Fruit fly (Drosophila melanogaster) whole organism, prepupa: ENCODE data around the gene Ufsp2.
A peak's percentile ranks its signal among the peaks of the same experiment; 100 is the strongest.

Experiments
- Blimp-1 ChIP-seq: fragments of 200-800 bp; sonication (Bioruptor generic); optimal IDR thresholded peaks from 3 replicates; lab custom pipeline; 2017; ENCODE audit warnings: missing biosample characterization, missing genetic modification characterization, mild to moderate bottlenecking, moderate library complexity, missing genetic modification reagents
- CG10631 ChIP-seq: fragments of 200-800 bp; sonication (Bioruptor generic); optimal IDR thresholded peaks from 2 replicates; lab custom pipeline; 2016; ENCODE audit warnings: missing biosample characterization, missing genetic modification characterization
- CG10669 ChIP-seq: fragments of 200-800 bp; sonication (Bioruptor generic); optimal IDR thresholded peaks from 3 replicates; lab custom pipeline; 2018; ENCODE audit warnings: missing biosample characterization, mild to moderate bottlenecking, missing genetic modification characterization, moderate library complexity
- CG11762 ChIP-seq: fragments of 200-800 bp; sonication (Bioruptor generic); optimal IDR thresholded peaks from 3 replicates; lab custom pipeline; 2016; ENCODE audit warnings: missing biosample characterization, missing genetic modification characterization; ENCODE audit not compliant: insufficient read depth
- CG11902 ChIP-seq: fragments of 200-800 bp; sonication (Bioruptor generic); optimal IDR thresholded peaks from 3 replicates; lab custom pipeline; 2016; ENCODE audit warnings: missing biosample characterization, missing genetic modification characterization
- CG16779 ChIP-seq: fragments of 200-800 bp; sonication (Bioruptor generic); optimal IDR thresholded peaks from 3 replicates; lab custom pipeline; 2017; ENCODE audit warnings: missing biosample characterization, mild to moderate bottlenecking, missing genetic modification characterization
- CG3032 ChIP-seq: fragments of 200-800 bp; optimal IDR thresholded peaks from 2 replicates; lab custom pipeline; 2019; ENCODE audit warnings: missing biosample characterization, mild to moderate bottlenecking, missing genetic modification characterization, moderate library complexity
- CG31627 ChIP-seq: fragments of 200-800 bp; sonication (Bioruptor generic); optimal IDR thresholded peaks from 3 replicates; lab custom pipeline; 2016; ENCODE audit warnings: missing biosample characterization, missing genetic modification characterization
- CG32006 ChIP-seq: fragments of 200-800 bp; sonication (Bioruptor generic); optimal IDR thresholded peaks from 3 replicates; lab custom pipeline; 2017; ENCODE audit warnings: missing biosample characterization, mild to moderate bottlenecking, missing genetic modification characterization
- CG3919 ChIP-seq: fragments of 200-800 bp; sonication (Bioruptor generic); optimal IDR thresholded peaks from 3 replicates; lab custom pipeline; 2016; ENCODE audit warnings: missing biosample characterization, missing genetic modification characterization
- CG4318 ChIP-seq: fragments of 200-800 bp; sonication (Bioruptor generic); optimal IDR thresholded peaks from 3 replicates; lab custom pipeline; 2017; ENCODE audit warnings: missing biosample characterization, mild to moderate bottlenecking, missing genetic modification characterization
- CG6163 ChIP-seq: fragments of 200-800 bp; sonication (Bioruptor generic); IDR thresholded peaks from 3 replicates; pipeline ENCODE4 v1.3.6; 2022; ENCODE audit warnings: missing biosample characterization, missing genetic modification characterization
- CG6276 ChIP-seq: fragments of 200-800 bp; sonication (Bioruptor generic); optimal IDR thresholded peaks from 2 replicates; lab custom pipeline; 2017; ENCODE audit warnings: missing biosample characterization, mild to moderate bottlenecking, missing genetic modification characterization
- CG6792 ChIP-seq: fragments of 200-800 bp; sonication (Bioruptor generic); optimal IDR thresholded peaks from 3 replicates; lab custom pipeline; 2016; ENCODE audit warnings: missing biosample characterization, missing genetic modification characterization
- CG6808 ChIP-seq: fragments of 200-800 bp; sonication (Bioruptor generic); optimal IDR thresholded peaks from 3 replicates; lab custom pipeline; 2017; ENCODE audit warnings: missing biosample characterization, missing genetic modification characterization, mild to moderate bottlenecking, moderate library complexity, missing genetic modification reagents
- CG8119 ChIP-seq: fragments of 200-800 bp; sonication (Bioruptor generic); IDR thresholded peaks from 3 replicates; pipeline ENCODE4 v1.3.6; 2022; ENCODE audit warnings: missing biosample characterization, missing genetic modification characterization
- CG8319 ChIP-seq: fragments of 200-800 bp; sonication (Bioruptor generic); optimal IDR thresholded peaks from 3 replicates; lab custom pipeline; 2016; ENCODE audit warnings: missing biosample characterization, missing genetic modification characterization
- CG8632 ChIP-seq: fragments of 200-800 bp; sonication (Bioruptor generic); optimal IDR thresholded peaks from 3 replicates; lab custom pipeline; 2016; ENCODE audit warnings: missing biosample characterization, missing genetic modification characterization
- CG9139 ChIP-seq: fragments of 200-800 bp; sonication (Bioruptor generic); optimal IDR thresholded peaks from 3 replicates; lab custom pipeline; 2017; ENCODE audit warnings: missing biosample characterization, mild to moderate bottlenecking, missing genetic modification characterization
- Eip75B ChIP-seq: fragments of 200-800 bp; sonication (Bioruptor generic); optimal IDR thresholded peaks from 3 replicates; lab custom pipeline; 2016; ENCODE audit warnings: missing biosample characterization, missing genetic modification characterization
- Eip78C ChIP-seq: fragments of 200-800 bp; sonication (Bioruptor generic); peaks from one replicate; lab custom pipeline; 2016; ENCODE audit warnings: missing biosample characterization, missing genetic modification characterization
- Ets21C ChIP-seq: fragments of 200-800 bp; sonication (Bioruptor generic); optimal IDR thresholded peaks from 3 replicates; lab custom pipeline; 2016; ENCODE audit warnings: missing biosample characterization, missing genetic modification characterization
- Ets96B ChIP-seq: fragments of 200-800 bp; optimal IDR thresholded peaks from 2 replicates; lab custom pipeline; 2019; ENCODE audit warnings: missing biosample characterization, mild to moderate bottlenecking, missing genetic modification characterization, moderate library complexity
- Gug ChIP-seq: fragments of 200-800 bp; sonication (Bioruptor generic); IDR thresholded peaks from 2 replicates; pipeline ENCODE4 v1.3.6; 2022; ENCODE audit warnings: missing biosample characterization, missing genetic modification characterization
- Hr39 ChIP-seq: fragments of 200-800 bp; sonication (Bioruptor generic); optimal IDR thresholded peaks from 2 replicates; lab custom pipeline; 2016; ENCODE audit warnings: missing biosample characterization, missing genetic modification characterization
- Hr4 ChIP-seq: fragments of 200-800 bp; sonication (Bioruptor generic); optimal IDR thresholded peaks from 3 replicates; lab custom pipeline; 2016; ENCODE audit warnings: missing biosample characterization, missing genetic modification characterization
- Lpt ChIP-seq: fragments of 200-800 bp; sonication (Bioruptor generic); optimal IDR thresholded peaks from 3 replicates; lab custom pipeline; 2016; ENCODE audit warnings: missing biosample characterization, missing genetic modification characterization
- OdsH ChIP-seq: fragments of 200-800 bp; sonication (Bioruptor generic); optimal IDR thresholded peaks from 3 replicates; lab custom pipeline; 2016; ENCODE audit warnings: missing biosample characterization, missing genetic modification characterization
- Smox ChIP-seq: fragments of 200-800 bp; sonication (Bioruptor generic); optimal IDR thresholded peaks from 3 replicates; lab custom pipeline; 2016; ENCODE audit warnings: missing biosample characterization, missing genetic modification characterization
- Sox14 ChIP-seq: fragments of 200-800 bp; sonication (Bioruptor generic); optimal IDR thresholded peaks from 3 replicates; lab custom pipeline; 2016; ENCODE audit warnings: missing biosample characterization, missing genetic modification characterization
- Sox15 ChIP-seq: fragments of 200-800 bp; sonication (Bioruptor generic); optimal IDR thresholded peaks from 3 replicates; lab custom pipeline; 2016; ENCODE audit warnings: missing biosample characterization, missing genetic modification characterization
- achi ChIP-seq: fragments of 200-800 bp; sonication (Bioruptor generic); optimal IDR thresholded peaks from 3 replicates; lab custom pipeline; 2016; ENCODE audit warnings: missing biosample characterization, missing genetic modification characterization
- acj6 ChIP-seq: fragments of 200-800 bp; sonication (Bioruptor generic); optimal IDR thresholded peaks from 3 replicates; lab custom pipeline; 2016; ENCODE audit warnings: missing biosample characterization, missing genetic modification characterization
- cyc ChIP-seq: fragments of 200-800 bp; sonication (Bioruptor generic); optimal IDR thresholded peaks from 3 replicates; lab custom pipeline; 2016; ENCODE audit warnings: missing biosample characterization, missing genetic modification characterization
- dac ChIP-seq: fragments of 200-800 bp; sonication (Bioruptor generic); optimal IDR thresholded peaks from 2 replicates; lab custom pipeline; 2017; ENCODE audit warnings: missing biosample characterization, mild to moderate bottlenecking, missing genetic modification characterization
- eg ChIP-seq: fragments of 200-800 bp; sonication (Bioruptor generic); IDR thresholded peaks from 3 replicates; pipeline ENCODE4 v1.3.6; 2022; ENCODE audit warnings: missing biosample characterization, missing genetic modification characterization
- esn ChIP-seq: fragments of 200-800 bp; sonication (Bioruptor generic); optimal IDR thresholded peaks from 2 replicates; lab custom pipeline; 2016; ENCODE audit warnings: missing biosample characterization, mild to moderate bottlenecking, missing genetic modification characterization, moderate library complexity
- fd59A ChIP-seq: fragments of 200-800 bp; sonication (Bioruptor generic); optimal IDR thresholded peaks from 2 replicates; lab custom pipeline; 2017; ENCODE audit warnings: missing biosample characterization, mild to moderate bottlenecking, missing genetic modification characterization, missing genetic modification reagents
- fd85E ChIP-seq: fragments of 200-800 bp; sonication (Bioruptor generic); optimal IDR thresholded peaks from 3 replicates; lab custom pipeline; 2016; ENCODE audit warnings: missing biosample characterization, missing genetic modification characterization
- fkh ChIP-seq: fragments of 200-800 bp; sonication (Bioruptor generic); optimal IDR thresholded peaks from 3 replicates; lab custom pipeline; 2017; ENCODE audit warnings: missing biosample characterization, mild to moderate bottlenecking, missing genetic modification characterization, moderate library complexity
- lz ChIP-seq: fragments of 200-800 bp; sonication (Bioruptor generic); optimal IDR thresholded peaks from 3 replicates; lab custom pipeline; 2016; ENCODE audit warnings: missing biosample characterization, missing genetic modification characterization
- net ChIP-seq: fragments of 200-800 bp; sonication (Bioruptor generic); optimal IDR thresholded peaks from 3 replicates; lab custom pipeline; 2016; ENCODE audit warnings: missing biosample characterization, missing genetic modification characterization
- pdm3 ChIP-seq: fragments of 200-800 bp; sonication (Bioruptor generic); optimal IDR thresholded peaks from 3 replicates; lab custom pipeline; 2016; ENCODE audit warnings: missing biosample characterization, missing genetic modification characterization
- spab ChIP-seq: fragments of 200-800 bp; sonication (Bioruptor generic); optimal IDR thresholded peaks from 2 replicates; lab custom pipeline; 2017; ENCODE audit warnings: missing biosample characterization, mild to moderate bottlenecking, missing genetic modification characterization, missing genetic modification reagents
- ss ChIP-seq, 2 experiments: fragments of 200-800 bp; sonication (Bioruptor generic); optimal IDR thresholded peaks; 2 replicates in 1 of 2; 3 replicates in 1 of 2; lab custom pipeline; 2017 to 2018; ENCODE audit warnings: mild to moderate bottlenecking in 2 of 2, missing biosample characterization in 2 of 2, missing genetic modification characterization in 2 of 2, moderate library complexity in 1 of 2
- svp ChIP-seq: fragments of 200-800 bp; sonication (Bioruptor generic); peaks from one replicate; lab custom pipeline; 2016; ENCODE audit warnings: missing biosample characterization, missing genetic modification characterization
- topi ChIP-seq: fragments of 200-800 bp; sonication (Bioruptor generic); optimal IDR thresholded peaks from 3 replicates; lab custom pipeline; 2016; ENCODE audit warnings: missing biosample characterization, missing genetic modification characterization

Ufsp2 gene

dm6 chr3L:15595175-15595724 lies 18.9 kb downstream of the Ufsp2 start:
- TF ChIP-seq CG11762 (GFP tag; lab: Kevin White, UChicago) (no peak), cyc (GFP tag; lab: Kevin White, UChicago) (peak; percentile 23), CG4318 (GFP tag; lab: Kevin White, UChicago) (no peak), CG3919 (GFP tag; lab: Kevin White, UChicago) (no peak), CG11902 (no peak), fkh (peak; percentile 30), Sox15 (GFP tag; lab: Kevin White, UChicago) (no peak), OdsH (GFP tag; lab: Kevin White, UChicago) (peak; percentile 7), achi (GFP tag; lab: Kevin White, UChicago) (peak; percentile 12), acj6 (GFP tag; lab: Kevin White, UChicago) (peak; percentile 15), dac (GFP tag; lab: Kevin White, UChicago) (no peak), CG6808 (GFP tag; lab: Kevin White, UChicago) (peak; percentile 40), CG6163 (no peak), Eip78C (GFP tag; lab: Kevin White, UChicago) (peak; percentile 69), CG9139 (GFP tag; lab: Kevin White, UChicago) (no peak), CG31627 (GFP tag; lab: Kevin White, UChicago) (peak; percentile 6), Blimp-1 (GFP tag; lab: Kevin White, UChicago) (no peak), CG32006 (peak; percentile 39), Ets21C (GFP tag; lab: Kevin White, UChicago) (no peak), pdm3 (peak; percentile 4), Lpt (no peak), esn (GFP tag; lab: Kevin White, UChicago) (peak; percentile 8), spab (GFP tag; lab: Kevin White, UChicago) (no peak), Smox (GFP tag; lab: Kevin White, UChicago) (no peak), svp (GFP tag; lab: Kevin White, UChicago) (no peak), Hr4 (GFP tag; lab: Kevin White, UChicago) (no peak), CG3032 (tag; lab: Kevin White, UChicago) (peak; percentile 21), Ets96B (tag; lab: Kevin White, UChicago) (peak; percentile 7), CG10669 (GFP tag; lab: Kevin White, UChicago) (peak; percentile 12), CG16779 (tag; lab: Kevin White, UChicago) (no peak), Gug (GFP tag; lab: Robert Waterston, UW) (no peak), lz (GFP tag; lab: Kevin White, UChicago) (peak; percentile 6), CG8319 (GFP tag; lab: Kevin White, UChicago) (no peak), eg (no peak), Sox14 (GFP tag; lab: Kevin White, UChicago) (no peak), CG6276 (GFP tag; lab: Kevin White, UChicago) (no peak), fd85E (GFP tag; lab: Kevin White, UChicago) (no peak), ss (GFP tag; optimal IDR thresholded peaks at IDR 0.05; lab: Kevin White, UChicago) (no peak), topi (GFP tag; lab: Kevin White, UChicago) (peak; percentile 2), CG6792 (GFP tag; lab: Kevin White, UChicago) (no peak), CG8632 (GFP tag; lab: Kevin White, UChicago) (no peak), net (GFP tag; lab: Kevin White, UChicago) (peak; percentile 30), Hr39 (GFP tag; lab: Kevin White, UChicago) (peak; percentile 9), fd59A (GFP tag; lab: Kevin White, UChicago) (peak; percentile 1), CG8119 (GFP tag; lab: Robert Waterston, UW) (no peak), Eip75B (GFP tag; lab: Kevin White, UChicago) (no peak), CG10631 (peak; percentile 39)
